Worm (Caenorhabditis elegans) whole organism, late embryonic: ENCODE data around the gene snrp-3.

Experiments used
- fkh-10 ChIP-seq: fragments of 150-350 bp; optimal IDR thresholded peaks from 2 replicates; lab custom pipeline; 2014; ENCODE audit warnings: missing biosample characterization, missing genetic modification reagents, missing genetic modification characterization
- unc-55 ChIP-seq: sonication (generic microtip); optimal IDR thresholded peaks from 2 replicates; lab custom pipeline; 2017; ENCODE audit warnings: missing biosample characterization, missing genetic modification reagents, missing genetic modification characterization

- TF ChIP-seq unc-55 (GFP tag; lab: Kevin White, UChicago) (no peak), fkh-10 (GFP tag; lab: Kevin White, UChicago) (no peak)
Observed at ce11 chrIV:8718153-8718552, 30.5 kb upstream of the snrp-3 start, which contains the start of gene H23L24.1.
